Fruit fly (Drosophila melanogaster) whole organism, adult: ENCODE results near the gene CG13000.

ENCODE experiments used
- CG11617 ChIP-seq: fragments of 200-800 bp; sonication (Bioruptor generic); optimal IDR thresholded peaks from 2 replicates; lab custom pipeline; 2017; ENCODE audit warnings: mild to moderate bottlenecking, missing biosample characterization, missing genetic modification reagents, missing genetic modification characterization
- CG12768 ChIP-seq: fragments of 200-800 bp; sonication (Bioruptor generic); optimal IDR thresholded peaks from 2 replicates; lab custom pipeline; 2017; ENCODE audit warnings: missing biosample characterization, missing genetic modification characterization, mild to moderate bottlenecking, moderate library complexity, missing genetic modification reagents
- CG14711 ChIP-seq: fragments of 200-800 bp; sonication (Bioruptor generic); optimal IDR thresholded peaks from 2 replicates; lab custom pipeline; 2018; ENCODE audit warnings: missing biosample characterization, mild to moderate bottlenecking, missing genetic modification characterization, moderate library complexity
- CG1620 ChIP-seq: fragments of 200-800 bp; sonication (Bioruptor generic); optimal IDR thresholded peaks from 2 replicates; lab custom pipeline; 2016; ENCODE audit warnings: missing biosample characterization, missing genetic modification characterization
- CG33017 ChIP-seq: fragments of 200-800 bp; sonication (Bioruptor generic); optimal IDR thresholded peaks from 2 replicates; lab custom pipeline; 2018; ENCODE audit warnings: missing biosample characterization, mild to moderate bottlenecking, missing genetic modification characterization, moderate library complexity
- CG5204 ChIP-seq: fragments of 200-800 bp; sonication (Bioruptor generic); optimal IDR thresholded peaks from 2 replicates; lab custom pipeline; 2016; ENCODE audit warnings: missing biosample characterization, missing genetic modification characterization
- CG7045 ChIP-seq: fragments of 200-800 bp; sonication (Bioruptor generic); optimal IDR thresholded peaks from 2 replicates; lab custom pipeline; 2017; ENCODE audit warnings: missing biosample characterization, mild to moderate bottlenecking, missing genetic modification characterization
- CG7101 ChIP-seq: fragments of 200-800 bp; sonication (Bioruptor generic); optimal IDR thresholded peaks from 2 replicates; lab custom pipeline; 2018; ENCODE audit warnings: missing biosample characterization, mild to moderate bottlenecking, missing genetic modification characterization, moderate library complexity
- Clk ChIP-seq: fragments of 200-800 bp; sonication (Bioruptor generic); optimal IDR thresholded peaks from 2 replicates; lab custom pipeline; 2017; ENCODE audit warnings: missing biosample characterization, missing genetic modification characterization
- Crg-1 ChIP-seq: fragments of 200-800 bp; sonication (Bioruptor generic); optimal IDR thresholded peaks from 2 replicates; lab custom pipeline; 2016; ENCODE audit warnings: missing biosample characterization, missing genetic modification characterization
- Hr96 ChIP-seq: fragments of 200-800 bp; sonication (Bioruptor generic); optimal IDR thresholded peaks from 2 replicates; lab custom pipeline; 2016; ENCODE audit warnings: missing biosample characterization, missing genetic modification characterization
- Mnt ChIP-seq: fragments of 200-800 bp; sonication (Bioruptor generic); optimal IDR thresholded peaks from 2 replicates; lab custom pipeline; 2016; ENCODE audit warnings: missing biosample characterization, mild to moderate bottlenecking, missing genetic modification characterization
- bab1 ChIP-seq: fragments of 200-800 bp; sonication (Bioruptor generic); optimal IDR thresholded peaks from 3 replicates; lab custom pipeline; 2019; ENCODE audit warnings: missing biosample characterization, mild to moderate bottlenecking, missing genetic modification characterization, moderate library complexity
- cic ChIP-seq: fragments of 200-800 bp; sonication (Bioruptor generic); optimal IDR thresholded peaks from 2 replicates; lab custom pipeline; 2017; ENCODE audit warnings: missing biosample characterization, mild to moderate bottlenecking, missing genetic modification characterization, moderate library complexity
- cnc ChIP-seq, 2 experiments: fragments of >200 bp; optimal IDR thresholded peaks; 2 replicates each; lab custom pipeline; 2017
- kay ChIP-seq: fragments of 200-800 bp; sonication (Bioruptor generic); peaks from one replicate; lab custom pipeline; 2016; ENCODE audit warnings: missing biosample characterization, missing genetic modification characterization, borderline replicate concordance
- ovo ChIP-seq: fragments of 200-800 bp; sonication (Bioruptor generic); optimal IDR thresholded peaks from 2 replicates; lab custom pipeline; 2016; ENCODE audit warnings: missing biosample characterization, missing genetic modification characterization
- pad ChIP-seq: fragments of 200-800 bp; sonication (Bioruptor generic); optimal IDR thresholded peaks from 3 replicates; lab custom pipeline; 2017; ENCODE audit warnings: missing biosample characterization, missing genetic modification characterization, mild to moderate bottlenecking, moderate library complexity, missing genetic modification reagents
- tj ChIP-seq: fragments of 200-800 bp; sonication (Bioruptor generic); optimal IDR thresholded peaks from 3 replicates; lab custom pipeline; 2017; ENCODE audit warnings: missing biosample characterization, mild to moderate bottlenecking, missing genetic modification characterization, moderate library complexity
- toe ChIP-seq: fragments of 200-800 bp; sonication (Bioruptor generic); optimal IDR thresholded peaks from 2 replicates; lab custom pipeline; 2016; ENCODE audit warnings: missing biosample characterization, missing genetic modification characterization

CG13000 gene

DNA sequence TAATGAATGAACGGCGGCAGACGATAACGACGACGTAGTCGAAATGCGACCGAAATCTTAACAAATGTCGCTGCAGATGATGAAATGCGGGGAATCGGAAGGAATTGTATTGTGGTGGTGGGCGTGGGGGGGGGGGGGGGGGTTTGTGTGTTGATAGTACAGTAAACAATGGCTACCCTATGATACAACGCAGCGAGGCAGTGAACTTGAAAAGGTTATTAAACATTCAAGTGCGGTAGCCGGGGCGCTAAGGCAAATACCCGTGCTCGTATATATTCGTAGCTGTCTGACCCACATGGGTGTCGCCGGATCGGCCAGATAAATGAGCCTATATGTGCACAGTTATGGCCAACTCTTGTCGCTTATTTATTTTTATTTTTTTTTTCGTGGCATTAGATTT, 39.0 kb downstream of the CG13000 start:
- TF ChIP-seq Hr96 (GFP tag; lab: Kevin White, UChicago) (no peak), CG5204 (GFP tag; lab: Kevin White, UChicago) (no peak), tj (GFP tag; lab: Kevin White, UChicago) (no peak), kay (GFP tag; lab: Kevin White, UChicago) (no peak), pad (GFP tag; lab: Kevin White, UChicago) (no peak), bab1 (GFP tag; lab: Kevin White, UChicago) (no peak), Mnt (GFP tag; lab: Kevin White, UChicago) (no peak), toe (GFP tag; lab: Kevin White, UChicago) (no peak), cnc (optimal IDR thresholded peaks at IDR 0.05; lab: Kevin White, UChicago) (no peak), CG12768 (GFP tag; lab: Kevin White, UChicago) (no peak), ovo (GFP tag; lab: Kevin White, UChicago) (no peak), cic (GFP tag; lab: Kevin White, UChicago) (no peak), CG7101 (tag; lab: Kevin White, UChicago) (no peak), CG33017 (tag; lab: Kevin White, UChicago) (no peak), CG7045 (GFP tag; lab: Kevin White, UChicago) (no peak)

DNA sequence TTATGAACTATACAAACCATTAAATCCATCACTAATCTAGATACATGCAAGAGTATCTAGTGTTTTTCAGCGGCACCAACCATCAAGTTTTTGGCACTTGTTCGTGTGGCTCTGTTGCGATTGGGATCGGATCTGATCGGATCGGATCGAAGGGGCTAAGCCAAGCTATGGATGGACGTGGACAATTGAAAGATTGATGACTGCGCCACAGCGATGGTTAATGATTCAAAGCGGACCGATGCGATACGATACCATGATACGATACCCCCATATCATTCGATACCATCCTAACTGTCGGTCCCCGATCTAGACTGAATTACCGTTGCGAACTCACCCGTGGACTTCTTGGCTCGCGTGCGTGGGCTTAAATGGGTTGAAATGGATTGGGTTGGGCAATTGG, 40.6 kb downstream of the CG13000 start:
- TF ChIP-seq CG1620 (GFP tag; lab: Kevin White, UChicago) (no peak), cic (GFP tag; lab: Kevin White, UChicago) (no peak), Hr96 (GFP tag; lab: Kevin White, UChicago) (no peak), CG7045 (GFP tag; lab: Kevin White, UChicago) (no peak), Mnt (GFP tag; lab: Kevin White, UChicago) (no peak), ovo (GFP tag; lab: Kevin White, UChicago) (no peak), Crg-1 (GFP tag; lab: Kevin White, UChicago) (no peak), CG5204 (GFP tag; lab: Kevin White, UChicago) (no peak), pad (GFP tag; lab: Kevin White, UChicago) (no peak), tj (GFP tag; lab: Kevin White, UChicago) (no peak), cnc (optimal IDR thresholded peaks at IDR 0.05; lab: Kevin White, UChicago) (no peak), CG33017 (tag; lab: Kevin White, UChicago) (no peak), Clk (GFP tag; lab: Kevin White, UChicago) (no peak), toe (GFP tag; lab: Kevin White, UChicago) (no peak), bab1 (GFP tag; lab: Kevin White, UChicago) (no peak)

DNA sequence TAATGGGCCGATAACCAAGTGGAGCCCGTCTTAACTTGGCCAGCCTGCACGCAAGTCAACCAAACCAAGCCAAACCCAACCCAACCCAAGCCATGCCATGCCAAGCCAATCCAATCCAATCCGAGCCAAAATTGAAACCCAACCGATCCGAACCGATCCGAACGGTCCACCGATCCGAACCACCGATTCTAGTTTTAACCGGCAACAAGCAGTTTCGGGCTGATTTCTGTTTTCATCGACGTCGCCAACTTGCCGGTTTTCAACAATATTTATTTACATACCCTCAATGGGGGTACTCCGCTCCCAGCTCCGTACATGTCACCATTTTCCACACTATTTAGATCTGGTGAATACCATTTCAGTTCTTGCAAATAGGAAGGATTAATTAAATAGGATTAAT, 41.3 kb downstream of the CG13000 start:
- TF ChIP-seq Crg-1 (GFP tag; lab: Kevin White, UChicago), result no peak
- TF ChIP-seq toe (GFP tag; lab: Kevin White, UChicago), result no peak
- TF ChIP-seq Clk (GFP tag; lab: Kevin White, UChicago), result no peak
- no peak for TF ChIP-seq CG11617 (GFP tag; lab: Kevin White, UChicago)
- TF ChIP-seq tj (GFP tag; lab: Kevin White, UChicago), result no peak
- no peak for TF ChIP-seq Mnt (GFP tag; lab: Kevin White, UChicago)
- TF ChIP-seq CG14711 (tag; lab: Kevin White, UChicago), result no peak
- no peak for TF ChIP-seq CG1620 (GFP tag; lab: Kevin White, UChicago)
- no peak for TF ChIP-seq CG33017 (tag; lab: Kevin White, UChicago)
- no peak for TF ChIP-seq kay (GFP tag; lab: Kevin White, UChicago)
- no peak for TF ChIP-seq pad (GFP tag; lab: Kevin White, UChicago)
- no peak for TF ChIP-seq CG5204 (GFP tag; lab: Kevin White, UChicago)
- no peak for TF ChIP-seq cic (GFP tag; lab: Kevin White, UChicago)
- no peak for TF ChIP-seq CG7101 (tag; lab: Kevin White, UChicago)
- no peak for TF ChIP-seq ovo (GFP tag; lab: Kevin White, UChicago)

DNA sequence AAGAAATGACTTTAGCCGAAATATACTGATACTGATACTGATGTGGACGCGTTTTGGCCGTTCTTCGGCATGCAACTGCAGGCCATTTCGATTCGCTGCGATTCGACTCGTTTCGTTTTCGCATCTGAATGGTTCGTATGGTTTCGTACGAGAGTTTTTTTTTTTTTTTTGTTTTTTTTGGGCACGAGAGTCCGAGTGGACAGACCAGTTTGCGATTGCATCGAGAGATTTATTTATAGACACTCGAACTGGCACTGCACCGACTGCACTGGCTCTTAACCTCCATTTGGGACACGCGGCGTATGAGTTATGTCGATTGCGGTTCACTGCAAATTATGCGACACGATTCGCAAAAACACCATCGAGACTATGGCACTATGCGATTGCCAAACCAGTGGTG, 42.2 kb downstream of the CG13000 start:
- TF ChIP-seq CG14711 (tag; lab: Kevin White, UChicago), result no peak
- TF ChIP-seq CG7045 (GFP tag; lab: Kevin White, UChicago), result no peak
- TF ChIP-seq CG33017 (tag; lab: Kevin White, UChicago), result no peak
- TF ChIP-seq kay (GFP tag; lab: Kevin White, UChicago), result no peak
- TF ChIP-seq pad (GFP tag; lab: Kevin White, UChicago), result no peak
- TF ChIP-seq Hr96 (GFP tag; lab: Kevin White, UChicago), result no peak
- no peak for TF ChIP-seq ovo (GFP tag; lab: Kevin White, UChicago)
- no peak for TF ChIP-seq CG11617 (GFP tag; lab: Kevin White, UChicago)
- TF ChIP-seq Mnt (GFP tag; lab: Kevin White, UChicago), result no peak
- TF ChIP-seq bab1 (GFP tag; lab: Kevin White, UChicago), result no peak
- TF ChIP-seq tj (GFP tag; lab: Kevin White, UChicago), result no peak
- TF ChIP-seq Clk (GFP tag; lab: Kevin White, UChicago), result no peak
- no peak for TF ChIP-seq CG12768 (GFP tag; lab: Kevin White, UChicago)
- no peak for TF ChIP-seq CG1620 (GFP tag; lab: Kevin White, UChicago)
- TF ChIP-seq cic (GFP tag; lab: Kevin White, UChicago), result no peak
- TF ChIP-seq toe (GFP tag; lab: Kevin White, UChicago), result no peak
- TF ChIP-seq CG5204 (GFP tag; lab: Kevin White, UChicago), result no peak
- TF ChIP-seq Crg-1 (GFP tag; lab: Kevin White, UChicago), result no peak
- TF ChIP-seq cnc (optimal IDR thresholded peaks at IDR 0.05; lab: Kevin White, UChicago), result no peak

DNA sequence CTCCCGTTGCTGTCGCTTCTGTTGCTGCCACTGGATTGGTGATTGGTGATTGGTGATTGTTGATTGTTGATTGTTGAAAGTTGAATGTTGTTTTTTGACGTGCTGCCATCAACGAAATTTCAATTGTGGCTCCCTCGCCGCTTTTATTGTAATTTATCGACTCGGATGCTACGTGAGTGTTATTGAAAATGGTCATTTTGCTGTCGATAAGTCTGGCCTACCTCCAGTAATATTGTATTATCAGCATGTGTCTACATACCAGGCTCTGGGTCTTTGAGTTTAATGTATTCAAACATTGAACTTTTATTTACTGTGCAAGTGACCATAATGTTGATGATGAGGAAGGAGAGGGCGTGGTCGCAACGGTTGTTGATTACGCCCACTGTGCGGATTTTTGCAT, 45.8 kb downstream of the CG13000 start:
- TF ChIP-seq toe (GFP tag; lab: Kevin White, UChicago) (no peak), CG5204 (GFP tag; lab: Kevin White, UChicago) (no peak), cic (GFP tag; lab: Kevin White, UChicago) (no peak), pad (GFP tag; lab: Kevin White, UChicago) (no peak), Hr96 (GFP tag; lab: Kevin White, UChicago) (no peak), Crg-1 (GFP tag; lab: Kevin White, UChicago) (no peak), tj (GFP tag; lab: Kevin White, UChicago) (no peak), cnc (optimal IDR thresholded peaks at IDR 0.05; lab: Kevin White, UChicago) (no peak)
